Fruit fly (Drosophila melanogaster): ENCODE data around the gene CG17078.
A peak's percentile ranks its signal among the peaks of the same experiment; 100 is the strongest.

Gene CG17078

dm6 chr2L:250507-251215 is 27.4 kb downstream of the CG17078 start, which contains the start of gene kis (continued):
- TF ChIP-seq twi (tag; optimal IDR thresholded peaks at IDR 0.05) (peak; percentile 12), sima (GFP tag; optimal IDR thresholded peaks at IDR 0.05) (peak; percentile 10), ftz-f1 (GFP tag; optimal IDR thresholded peaks at IDR 0.05) (no peak), CG8290 (GFP tag; optimal IDR thresholded peaks at IDR 0.05) (peak; percentile 49), CG8290 (tag; optimal IDR thresholded peaks at IDR 0.05) (peak in 1 of 2 experiments; percentile 60), CG4707 (GFP tag; optimal IDR thresholded peaks at IDR 0.05) (peak; percentile 35), CG11247 (GFP tag; IDR thresholded peaks at IDR 0.05) (peak; percentile 19; the same call in 1 of the 2 replicates), CG3838 (GFP tag; optimal IDR thresholded peaks at IDR 0.05) (peak; percentile 4), CG7271 (tag; optimal IDR thresholded peaks at IDR 0.05) (peak; percentile 20), CG12155 (GFP tag; optimal IDR thresholded peaks at IDR 0.05) (peak; percentile 63), CG15514 (GFP tag; optimal IDR thresholded peaks at IDR 0.05) (peak; percentile 68), gce (GFP tag; IDR thresholded peaks at IDR 0.05) (no peak), crp (GFP tag; optimal IDR thresholded peaks at IDR 0.05) (peak in 1 of 2 experiments; percentile 3), bcd (GFP tag; optimal IDR thresholded peaks at IDR 0.05) (peak; percentile 23), tin (GFP tag; optimal IDR thresholded peaks at IDR 0.05) (peak; percentile 40), HLH3B (GFP tag; IDR thresholded peaks at IDR 0.05) (no peak; the same call in 1 of the 2 replicates), GATAe (GFP tag; conservative IDR thresholded peaks at IDR 0.05) (no peak), zf30C (GFP tag; optimal IDR thresholded peaks at IDR 0.05) (no peak), CG11696 (GFP tag; IDR thresholded peaks at IDR 0.05) (no peak), pnt (GFP tag; optimal IDR thresholded peaks at IDR 0.05) (no peak), Adf1 (GFP tag; IDR thresholded peaks at IDR 0.05) (peak; percentile 41), CG6765 (GFP tag; optimal IDR thresholded peaks at IDR 0.05) (no peak), Sox100B (GFP tag; optimal IDR thresholded peaks at IDR 0.05) (no peak), Bdp1 (GFP tag; optimal IDR thresholded peaks at IDR 0.05) (peak; percentile 41), CG13287 (GFP tag; IDR thresholded peaks at IDR 0.05; ENCODE audit: partially characterized antibody) (peak; percentile 98), ci (GFP tag; IDR thresholded peaks at IDR 0.05) (peak; percentile 34; the same call in 1 of the 3 replicates), CG2116 (GFP tag; optimal IDR thresholded peaks at IDR 0.05) (peak; percentile 79), vvl (GFP tag; IDR thresholded peaks at IDR 0.05) (peak; percentile 57; the same call in 1 of the 2 replicates), Hr39 (optimal IDR thresholded peaks at IDR 0.05) (no peak), nerfin-2 (GFP tag; IDR thresholded peaks at IDR 0.05; ENCODE audit: partially characterized antibody) (peak; percentile 80), Xrp1 (GFP tag; IDR thresholded peaks at IDR 0.05) (no peak; the same call in 1 of the 2 replicates), CG14710 (tag; optimal IDR thresholded peaks at IDR 0.05) (peak; percentile 80), ham (GFP tag; IDR thresholded peaks at IDR 0.05) (no peak), hbn (GFP tag; IDR thresholded peaks at IDR 0.05; ENCODE audit: partially characterized antibody) (peak; percentile 93), CG14965 (GFP tag; optimal IDR thresholded peaks at IDR 0.05; ENCODE audit: borderline replicate concordance) (no peak), YL-1 (GFP tag; optimal IDR thresholded peaks at IDR 0.05) (peak; percentile 88), gem (tag; optimal IDR thresholded peaks at IDR 0.05) (peak; percentile 43), CG1603 (tag; optimal IDR thresholded peaks at IDR 0.05) (peak; percentile 76), CG13894 (tag; optimal IDR thresholded peaks at IDR 0.05) (peak; percentile 66), bab2 (GFP tag; optimal IDR thresholded peaks at IDR 0.05) (peak; percentile 30), CoRest (tag; optimal IDR thresholded peaks at IDR 0.05) (peak; percentile 36), CG13424 (tag; optimal IDR thresholded peaks at IDR 0.05) (peak; percentile 22), zfh2 (GFP tag; optimal IDR thresholded peaks at IDR 0.05) (peak; percentile 31), Ets65A (GFP tag) (peak; percentile 94), org-1 (GFP tag; optimal IDR thresholded peaks at IDR 0.05) (no peak), dimm (GFP tag; IDR thresholded peaks at IDR 0.05) (no peak), fru (optimal IDR thresholded peaks at IDR 0.05) (no peak), CG10267 (tag; optimal IDR thresholded peaks at IDR 0.05) (peak; percentile 72), sens (GFP tag) (peak; percentile 90), Gug (GFP tag; IDR thresholded peaks at IDR 0.05) (no peak; the same call in 3 of the 4 replicates)
